Fruit fly (Drosophila melanogaster) Kc167 (cell line): Measurements from ENCODE around the gene Prp5.

ENCODE experiments used
- Myc ChIP-seq: fragments of >200 bp; optimal IDR thresholded peaks from 2 replicates; lab custom pipeline; 2017; ENCODE audit warnings: missing external identifiers
- Sin3A ChIP-seq: fragments of >200 bp; optimal IDR thresholded peaks from 2 replicates; lab custom pipeline; 2018; ENCODE audit warnings: missing external identifiers
- h ChIP-seq: fragments of >200 bp; optimal IDR thresholded peaks from 3 replicates; lab custom pipeline; 2018; ENCODE audit warnings: missing external identifiers
- insv ChIP-seq: fragments of >200 bp; optimal IDR thresholded peaks from 3 replicates; lab custom pipeline; 2018; ENCODE audit warnings: missing external identifiers
- psq ChIP-seq: fragments of >200 bp; optimal IDR thresholded peaks from 2 replicates; lab custom pipeline; 2017; ENCODE audit warnings: missing external identifiers
- ttk ChIP-seq: sonication (Bioruptor generic); optimal IDR thresholded peaks from 2 replicates; lab custom pipeline; 2017; ENCODE audit warnings: missing external identifiers

The Prp5 gene

DNA sequence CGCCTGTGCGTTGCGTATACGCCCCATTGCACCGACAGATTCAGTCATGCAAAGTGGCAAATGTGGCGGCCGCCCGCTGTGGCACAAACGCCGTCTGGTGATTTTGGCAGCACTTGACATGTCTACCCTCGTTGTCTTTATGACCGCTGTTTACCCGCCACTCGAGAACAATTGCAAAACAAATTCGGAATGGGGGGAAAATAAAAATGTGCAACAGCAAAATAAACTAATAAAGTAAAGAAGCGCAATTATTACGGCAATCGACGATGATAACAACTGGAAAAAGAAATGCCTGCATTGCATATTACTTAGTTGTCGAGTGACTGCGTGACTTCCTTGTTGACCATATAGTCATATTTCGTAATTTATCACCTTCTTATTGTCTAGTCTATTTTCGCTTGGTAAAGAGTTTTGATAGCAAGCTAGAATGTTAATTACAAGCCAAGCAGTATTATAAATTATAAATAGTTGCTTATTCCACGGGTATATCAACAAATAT is 36.5 kb upstream of the Prp5 start:
- TF ChIP-seq h (lab: Kevin White, UChicago) = no peak
- TF ChIP-seq insv = no peak
- TF ChIP-seq ttk (lab: Kevin White, UChicago) = no peak
- no peak for TF ChIP-seq psq (lab: Kevin White, UChicago)
- no peak for TF ChIP-seq Myc
- no peak for TF ChIP-seq Sin3A

DNA sequence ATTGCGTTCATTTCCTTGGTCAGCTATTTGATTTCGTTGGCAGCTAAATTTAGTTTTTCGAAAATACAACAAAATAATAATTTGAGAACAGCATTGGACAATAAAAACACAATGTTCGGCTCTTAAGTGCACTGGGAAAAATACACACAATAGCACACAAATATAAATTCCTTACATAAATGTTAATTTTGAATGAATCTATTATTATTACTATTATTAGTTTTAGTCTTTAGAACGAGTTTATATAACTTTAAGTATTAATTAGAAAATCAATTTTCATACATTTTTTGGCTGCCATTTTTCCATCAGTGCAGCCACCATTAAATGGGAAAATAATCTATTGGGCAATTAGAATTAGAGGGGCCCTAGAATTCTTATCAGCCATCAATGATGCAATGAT is 35.1 kb upstream of the Prp5 start:
- TF ChIP-seq Sin3A (no peak), psq (lab: Kevin White, UChicago) (no peak), h (lab: Kevin White, UChicago) (no peak), ttk (lab: Kevin White, UChicago) (no peak), insv (no peak), Myc (no peak)

DNA sequence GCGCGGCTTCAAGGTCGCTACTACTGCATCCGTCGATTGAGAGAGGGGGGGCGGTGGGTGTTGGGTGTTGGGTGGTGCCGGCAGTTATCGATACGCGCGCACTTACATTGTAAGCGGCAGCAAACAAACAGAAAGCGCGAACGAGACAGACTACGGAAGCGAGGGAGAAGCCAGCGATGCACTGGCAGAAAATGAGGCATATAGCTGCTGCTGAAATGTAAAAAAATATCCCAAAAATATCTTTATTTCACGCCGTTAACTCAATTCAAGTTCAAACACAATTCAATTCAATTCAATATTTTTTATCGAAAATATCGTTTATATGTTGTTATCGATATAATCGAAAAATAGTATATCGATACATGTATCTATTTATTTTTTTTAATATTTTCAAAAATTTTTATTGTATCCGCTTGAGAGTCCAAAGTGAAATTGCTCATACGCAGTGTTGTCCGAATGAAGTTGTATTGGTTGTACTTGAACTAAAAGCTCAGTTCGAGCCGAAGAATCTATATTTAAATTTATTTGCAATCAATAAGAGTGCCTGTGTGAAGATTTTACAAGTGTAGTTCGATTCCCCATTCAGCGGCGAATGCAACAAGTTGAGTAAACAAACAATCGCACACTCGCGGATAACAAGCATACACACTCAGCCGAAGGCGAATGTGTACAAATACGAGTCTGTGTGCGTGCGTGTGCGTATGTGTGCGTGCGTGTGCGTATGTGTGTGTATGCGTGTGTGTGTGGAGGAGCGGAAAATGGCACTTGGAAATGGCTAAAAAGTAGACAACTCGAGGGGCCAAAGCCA is 32.7 kb upstream of the Prp5 start:
- no peak for TF ChIP-seq Sin3A
- no peak for TF ChIP-seq insv
- no peak for TF ChIP-seq ttk (lab: Kevin White, UChicago)
- TF ChIP-seq psq (lab: Kevin White, UChicago) = no peak
- no peak for TF ChIP-seq Myc
- no peak for TF ChIP-seq h (lab: Kevin White, UChicago)

DNA sequence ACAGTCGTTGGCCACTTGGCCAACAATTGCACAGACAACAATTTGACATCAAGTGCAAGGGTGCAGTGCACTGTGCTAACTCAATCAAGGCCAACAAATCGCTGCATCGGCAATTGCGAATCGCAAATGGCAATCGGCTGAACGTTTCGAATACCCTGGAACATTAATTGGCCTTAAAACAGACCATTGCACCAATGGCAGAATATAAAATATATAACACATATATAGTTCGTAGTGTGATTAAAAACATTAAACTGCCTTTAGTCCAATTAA is 32.2 kb upstream of the Prp5 start:
- TF ChIP-seq ttk (lab: Kevin White, UChicago) = no peak
- no peak for TF ChIP-seq Sin3A
- no peak for TF ChIP-seq psq (lab: Kevin White, UChicago)
- TF ChIP-seq Myc = no peak
- TF ChIP-seq insv = no peak
- no peak for TF ChIP-seq h (lab: Kevin White, UChicago)

DNA sequence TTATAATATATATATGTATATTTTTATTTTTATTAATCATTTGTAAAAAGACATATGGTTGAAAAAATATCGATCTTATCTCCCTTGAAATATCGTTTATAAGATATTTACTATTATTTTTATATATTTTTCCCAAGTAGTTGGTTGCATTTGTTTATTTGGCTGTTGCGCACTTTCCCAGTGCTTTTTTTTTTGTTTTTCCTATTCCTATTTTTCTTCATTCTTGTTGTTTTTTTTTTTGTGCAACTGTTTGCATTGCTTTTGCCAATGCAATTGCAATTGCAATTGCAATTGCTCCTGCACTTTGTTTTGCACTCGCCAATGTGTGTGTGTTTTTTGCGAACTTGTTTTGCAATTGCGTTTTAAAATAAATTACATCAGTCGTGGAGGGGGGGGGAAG is 31.6 kb upstream of the Prp5 start:
- TF ChIP-seq Sin3A = no peak
- no peak for TF ChIP-seq h (lab: Kevin White, UChicago)
- no peak for TF ChIP-seq insv
- TF ChIP-seq psq (lab: Kevin White, UChicago) = no peak
- no peak for TF ChIP-seq Myc
- no peak for TF ChIP-seq ttk (lab: Kevin White, UChicago)

DNA sequence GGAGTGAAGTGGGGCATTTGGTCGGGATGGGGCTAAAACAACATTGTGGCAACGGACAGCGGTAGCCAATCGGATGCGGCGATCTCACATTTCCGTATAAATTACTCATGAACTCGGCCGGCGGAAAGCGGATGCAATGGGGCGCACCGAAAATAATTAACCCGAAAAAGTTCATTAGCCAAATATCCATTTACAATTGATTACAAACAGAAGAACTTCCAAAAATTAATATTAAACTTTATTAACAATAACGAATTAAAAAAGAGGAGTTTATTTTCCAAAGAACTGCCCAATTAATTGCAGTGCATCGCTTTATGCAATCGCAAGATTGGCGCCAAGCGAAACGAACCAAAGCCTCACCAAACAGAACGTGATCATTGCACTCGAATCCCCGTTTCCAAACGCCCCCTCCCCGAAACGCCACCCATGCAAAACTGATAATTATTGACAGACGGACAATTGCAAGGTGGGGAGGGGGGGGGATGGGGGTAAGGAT is 31.1 kb upstream of the Prp5 start:
- TF ChIP-seq insv (no peak), Sin3A (no peak), Myc (no peak), psq (lab: Kevin White, UChicago) (no peak), h (lab: Kevin White, UChicago) (no peak), ttk (lab: Kevin White, UChicago) (no peak)

DNA sequence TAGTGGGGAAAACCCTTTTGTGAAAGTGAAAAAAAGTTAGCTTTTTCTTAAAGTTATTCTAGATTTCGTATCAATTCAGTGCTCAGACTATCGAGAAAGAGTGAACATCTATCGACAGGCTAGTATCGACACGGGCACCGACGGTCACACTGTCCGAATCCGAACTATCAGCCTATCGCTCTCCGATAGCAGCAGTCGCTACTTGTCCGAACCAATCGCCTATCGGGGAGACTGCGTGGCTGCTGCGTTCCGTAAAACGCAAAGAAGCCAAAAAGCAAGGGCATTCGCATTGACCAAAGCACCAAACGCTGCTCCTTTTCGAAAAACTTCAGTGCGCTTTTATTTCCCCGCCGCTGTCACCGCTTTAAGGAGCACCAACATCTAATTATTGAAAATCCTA is 25.7 kb upstream of the Prp5 start, which contains the start of gene Top1:
Gene Top1, plus strand, starts transcription at position 190 of the 400 bp plus-strand sequence.
- TF ChIP-seq h (lab: Kevin White, UChicago) = no peak
- TF ChIP-seq ttk (lab: Kevin White, UChicago) = no peak
- no peak for TF ChIP-seq insv
- TF ChIP-seq psq (lab: Kevin White, UChicago) = no peak
- TF ChIP-seq Myc = no peak
- TF ChIP-seq Sin3A = no peak

DNA sequence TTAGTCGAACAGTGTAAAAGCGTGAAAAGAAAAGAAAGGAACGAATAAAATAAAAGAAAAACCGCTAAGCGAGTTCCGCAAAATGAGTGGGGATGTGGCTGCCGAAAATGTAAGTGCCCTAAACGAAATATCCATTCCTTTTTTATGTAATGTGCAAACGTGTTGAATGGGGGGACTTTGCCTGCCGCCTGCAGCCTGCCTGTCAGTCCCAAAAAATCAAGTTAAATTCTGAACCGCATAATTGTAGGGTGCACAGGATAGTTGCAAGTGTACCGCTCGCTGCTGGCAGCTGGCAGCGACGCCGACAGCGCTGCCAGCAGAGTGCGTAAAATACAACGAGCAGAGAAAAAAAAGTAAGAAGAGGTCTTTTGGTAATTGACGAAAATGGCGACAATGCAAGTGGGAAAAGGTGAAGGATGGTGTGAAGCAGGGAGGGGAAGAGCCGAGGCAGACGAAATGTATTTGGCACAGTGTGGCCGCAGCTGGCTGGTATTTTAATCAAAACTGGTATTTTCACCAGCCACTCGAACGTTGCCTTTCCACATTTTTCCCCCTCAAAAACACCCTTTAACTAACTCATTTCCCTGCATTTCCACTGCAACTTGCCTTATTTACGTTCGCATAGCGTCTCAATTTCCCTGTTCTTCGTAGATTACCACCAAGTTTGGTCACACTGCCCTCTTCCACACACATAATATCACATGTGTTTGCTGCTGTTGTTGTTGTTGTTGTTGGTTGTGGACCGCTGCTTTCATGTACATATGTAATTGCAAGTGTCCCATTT is 25.1 kb upstream of the Prp5 start:
- TF ChIP-seq ttk (lab: Kevin White, UChicago) (no peak), insv (no peak), h (lab: Kevin White, UChicago) (no peak), psq (lab: Kevin White, UChicago) (no peak), Sin3A (no peak), Myc (no peak)

DNA sequence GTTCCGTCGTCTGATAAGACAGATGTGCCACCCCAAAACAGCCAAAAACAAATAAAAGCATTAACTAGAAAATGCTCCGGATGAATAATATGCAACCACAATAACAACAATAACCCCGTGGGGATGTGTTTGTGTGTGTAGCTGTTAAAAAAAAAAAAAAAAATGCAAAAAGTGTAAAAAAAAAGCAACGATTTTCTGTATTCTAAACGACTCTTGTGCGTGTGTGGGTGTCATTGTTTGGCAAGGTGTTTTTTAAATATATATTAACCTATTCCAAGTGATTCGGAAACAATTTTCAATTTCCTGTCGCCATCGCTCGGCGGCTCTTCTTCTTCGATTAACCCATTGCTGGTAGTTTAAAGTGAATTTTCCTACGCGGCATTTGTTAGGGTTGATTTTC is 24.4 kb upstream of the Prp5 start:
- TF ChIP-seq Myc (no peak), Sin3A (no peak), ttk (lab: Kevin White, UChicago) (no peak), psq (lab: Kevin White, UChicago) (no peak), h (lab: Kevin White, UChicago) (no peak), insv (no peak)

DNA sequence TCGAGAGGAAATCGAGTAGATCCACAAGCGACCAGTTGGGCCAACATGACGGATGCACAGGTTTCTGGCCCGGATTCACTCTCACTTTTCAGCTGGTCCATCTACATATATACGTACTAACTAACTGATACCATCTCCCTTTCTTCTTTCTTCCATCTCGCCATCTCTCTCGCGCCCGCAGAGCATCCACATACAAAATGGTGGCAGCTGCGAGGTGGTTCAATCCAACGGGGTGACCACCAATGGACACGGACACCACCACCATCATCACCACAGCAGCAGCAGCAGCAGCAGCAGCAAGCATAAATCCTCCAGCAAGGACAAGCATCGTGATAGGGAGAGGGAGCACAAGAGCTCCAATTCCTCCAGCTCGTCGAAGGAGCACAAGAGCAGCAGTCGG is 24.0 kb upstream of the Prp5 start:
- no peak for TF ChIP-seq insv
- TF ChIP-seq h (lab: Kevin White, UChicago) = no peak
- no peak for TF ChIP-seq ttk (lab: Kevin White, UChicago)
- no peak for TF ChIP-seq Myc
- TF ChIP-seq Sin3A = no peak
- no peak for TF ChIP-seq psq (lab: Kevin White, UChicago)

DNA sequence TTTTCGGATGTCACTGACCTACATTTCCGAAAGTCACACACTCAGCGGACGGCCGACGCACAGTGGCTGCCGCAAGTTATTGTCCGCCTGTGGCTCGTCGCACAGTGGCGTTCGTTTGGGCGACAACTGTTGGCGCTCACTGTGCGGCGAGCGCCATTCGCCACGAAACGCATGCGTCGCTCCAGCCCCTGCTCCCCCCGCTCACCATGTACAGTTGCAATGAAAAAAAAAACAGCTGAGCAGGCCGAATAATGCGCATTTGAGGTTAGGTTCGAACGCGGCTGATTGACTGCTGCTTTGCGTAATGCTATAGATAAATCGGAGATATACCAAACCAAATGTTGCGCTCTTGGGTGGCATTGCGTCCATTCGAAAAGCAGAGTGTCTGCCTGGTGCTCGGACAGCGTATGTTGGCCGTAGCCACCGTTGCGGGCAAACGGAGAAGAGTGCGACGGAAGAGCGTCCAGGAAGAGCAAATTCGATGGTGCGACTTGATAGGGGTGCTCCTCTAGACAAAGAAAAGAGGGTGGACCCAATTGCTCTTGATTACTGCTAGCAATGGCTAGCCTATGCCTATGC is 21.6 kb upstream of the Prp5 start:
- TF ChIP-seq ttk (lab: Kevin White, UChicago) (no peak), Myc (no peak), psq (lab: Kevin White, UChicago) (no peak), Sin3A (no peak), insv (no peak), h (lab: Kevin White, UChicago) (no peak)

DNA sequence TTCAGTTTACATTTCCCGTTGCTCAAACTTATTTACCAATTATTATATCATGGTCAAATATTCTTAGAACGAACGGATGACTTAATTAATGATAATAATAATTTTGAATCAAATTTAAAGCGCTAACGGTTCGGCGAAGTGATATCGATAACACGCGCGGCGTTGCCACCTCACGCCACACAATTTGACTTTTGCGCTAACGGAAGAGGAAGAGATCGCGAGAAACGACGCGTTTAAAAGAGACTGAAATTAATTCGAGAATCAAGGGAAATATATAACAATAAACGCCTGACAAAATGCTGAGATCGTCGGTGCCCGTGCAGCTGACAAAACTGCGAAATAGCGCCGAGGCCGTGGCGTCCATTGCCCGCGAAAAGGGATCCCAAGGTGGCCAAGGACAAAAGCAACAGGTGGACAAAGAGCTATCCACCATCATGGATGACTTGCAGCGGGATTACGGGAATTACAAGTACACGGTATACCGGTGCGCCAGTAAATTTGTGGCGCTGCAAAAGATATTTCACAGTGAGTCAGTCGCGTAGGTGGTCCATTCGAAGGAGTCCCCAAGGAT is 16.7 kb upstream of the Prp5 start, which contains the start of gene dah:
Gene dah, plus strand, starts transcription at position 195 of the 571 bp plus-strand sequence.
- no peak for TF ChIP-seq h (lab: Kevin White, UChicago)
- no peak for TF ChIP-seq ttk (lab: Kevin White, UChicago)
- TF ChIP-seq insv = no peak
- TF ChIP-seq psq (lab: Kevin White, UChicago) = no peak
- no peak for TF ChIP-seq Myc
- no peak for TF ChIP-seq Sin3A
